Fruit fly (Drosophila melanogaster) whole organism, embryonic: ENCODE results near the gene CG33932.

Experiments used
- CG10654 ChIP-seq: fragments of 200-800 bp; sonication (Bioruptor generic); optimal IDR thresholded peaks from 2 replicates; lab custom pipeline; 2016; ENCODE audit warnings: missing biosample characterization, missing genetic modification characterization
- CG11723 ChIP-seq: fragments of 200-800 bp; sonication (Bioruptor generic); optimal IDR thresholded peaks from 2 replicates; lab custom pipeline; 2017; ENCODE audit warnings: missing biosample characterization, mild to moderate bottlenecking, missing genetic modification characterization
- CG12769 ChIP-seq: fragments of 200-800 bp; sonication (Bioruptor generic); optimal IDR thresholded peaks from 2 replicates; lab custom pipeline; 2019; ENCODE audit warnings: missing biosample characterization, mild to moderate bottlenecking, missing genetic modification characterization, moderate library complexity
- CG13624 ChIP-seq: fragments of 200-800 bp; sonication (Bioruptor generic); optimal IDR thresholded peaks from 2 replicates; lab custom pipeline; 2016; ENCODE audit warnings: missing biosample characterization, missing genetic modification characterization
- CG16815 ChIP-seq: fragments of 200-800 bp; sonication (Bioruptor generic); optimal IDR thresholded peaks from 3 replicates; lab custom pipeline; 2017; ENCODE audit warnings: missing biosample characterization, mild to moderate bottlenecking, missing genetic modification characterization
- CG17328 ChIP-seq: fragments of 200-800 bp; sonication (Bioruptor generic); IDR thresholded peaks from 2 replicates; pipeline ENCODE4 v1.3.6; 2022; ENCODE audit warnings: missing biosample characterization, missing genetic modification characterization
- CG17359 ChIP-seq: fragments of 200-800 bp; sonication (Bioruptor generic); optimal IDR thresholded peaks from 3 replicates; lab custom pipeline; 2018; ENCODE audit warnings: missing biosample characterization, mild to moderate bottlenecking, missing genetic modification characterization, moderate library complexity
- CG17568 ChIP-seq: fragments of 200-800 bp; sonication (Bioruptor generic); optimal IDR thresholded peaks from 2 replicates; lab custom pipeline; 2018; ENCODE audit warnings: missing biosample characterization, mild to moderate bottlenecking, missing genetic modification characterization, moderate library complexity
- CG18262 ChIP-seq: fragments of 200-800 bp; optimal IDR thresholded peaks from 3 replicates; lab custom pipeline; 2019; ENCODE audit warnings: missing biosample characterization, mild to moderate bottlenecking, missing genetic modification characterization, moderate library complexity
- CG18599 ChIP-seq: fragments of 200-800 bp; sonication (Bioruptor generic); optimal IDR thresholded peaks from 3 replicates; lab custom pipeline; 2017; ENCODE audit warnings: missing biosample characterization, missing genetic modification characterization, mild to moderate bottlenecking, moderate library complexity, missing genetic modification reagents
- CG18619 ChIP-seq: fragments of 200-800 bp; sonication (Bioruptor generic); optimal IDR thresholded peaks from 3 replicates; lab custom pipeline; 2017; ENCODE audit warnings: missing biosample characterization, mild to moderate bottlenecking, missing genetic modification characterization
- CG2116 ChIP-seq: fragments of 200-800 bp; sonication (Bioruptor generic); optimal IDR thresholded peaks from 3 replicates; lab custom pipeline; 2018; ENCODE audit warnings: missing biosample characterization, mild to moderate bottlenecking, missing genetic modification characterization
- CG31441 ChIP-seq: fragments of 200-800 bp; sonication (Bioruptor generic); IDR thresholded peaks from 2 replicates; pipeline ENCODE4 v1.3.6; 2022; ENCODE audit warnings: missing biosample characterization, missing genetic modification characterization
- CG3407 ChIP-seq: fragments of 200-800 bp; sonication (Bioruptor generic); optimal IDR thresholded peaks from 2 replicates; lab custom pipeline; 2018; ENCODE audit warnings: missing biosample characterization, mild to moderate bottlenecking, missing genetic modification characterization
- CG4424 ChIP-seq: fragments of 200-800 bp; sonication (Bioruptor generic); optimal IDR thresholded peaks from 3 replicates; lab custom pipeline; 2016; ENCODE audit warnings: missing biosample characterization, missing genetic modification characterization
- CG4854 ChIP-seq: fragments of 200-800 bp; sonication (Bioruptor generic); optimal IDR thresholded peaks from 2 replicates; lab custom pipeline; 2016; ENCODE audit warnings: missing biosample characterization, missing genetic modification characterization, inconsistent platforms
- CG7839 ChIP-seq: fragments of 200-800 bp; sonication (Bioruptor generic); optimal IDR thresholded peaks from 3 replicates; lab custom pipeline; 2018; ENCODE audit warnings: missing biosample characterization, mild to moderate bottlenecking, missing genetic modification characterization, moderate library complexity
- CG9437 ChIP-seq: fragments of 200-800 bp; sonication (Bioruptor generic); optimal IDR thresholded peaks from 2 replicates; lab custom pipeline; 2018; ENCODE audit warnings: missing biosample characterization, mild to moderate bottlenecking, missing genetic modification characterization
- CG9727 ChIP-seq: fragments of 200-800 bp; sonication (Bioruptor generic); optimal IDR thresholded peaks from 3 replicates; lab custom pipeline; 2017; ENCODE audit warnings: missing biosample characterization, mild to moderate bottlenecking, missing genetic modification characterization
- Camta ChIP-seq: fragments of 200-800 bp; sonication (Bioruptor generic); optimal IDR thresholded peaks from 2 replicates; lab custom pipeline; 2016; ENCODE audit warnings: missing biosample characterization, missing genetic modification characterization
- Fer1 ChIP-seq: fragments of 200-800 bp; sonication (Bioruptor generic); optimal IDR thresholded peaks from 2 replicates; lab custom pipeline; 2017; ENCODE audit warnings: missing biosample characterization, mild to moderate bottlenecking, missing genetic modification characterization
- GATAe ChIP-seq: fragments of 200-800 bp; sonication (Bioruptor generic); conservative IDR thresholded peaks from 2 replicates; pipeline ENCODE4 v1.3.6; 2022; ENCODE audit warnings: missing biosample characterization, missing genetic modification characterization
- Gug ChIP-seq: fragments of 200-800 bp; sonication (Bioruptor generic); IDR thresholded peaks from 4 replicates; pipeline ENCODE4 v1.3.6; 2022; ENCODE audit warnings: missing biosample characterization, missing genetic modification characterization
- H15 ChIP-seq: fragments of 200-800 bp; sonication (Bioruptor generic); IDR thresholded peaks from 3 replicates; pipeline ENCODE4 v1.3.6; 2022; ENCODE audit warnings: missing biosample characterization, missing genetic modification characterization
- Hand ChIP-seq: fragments of 200-800 bp; sonication (Bioruptor generic); optimal IDR thresholded peaks from 2 replicates; lab custom pipeline; 2017; ENCODE audit warnings: mild to moderate bottlenecking, missing biosample characterization, missing genetic modification reagents, missing genetic modification characterization
- Hmr ChIP-seq: fragments of 200-800 bp; sonication (Bioruptor generic); optimal IDR thresholded peaks from 3 replicates; lab custom pipeline; 2017; ENCODE audit warnings: mild to moderate bottlenecking, missing biosample characterization, missing genetic modification reagents, missing genetic modification characterization
- Hr78 ChIP-seq, 2 experiments: fragments of 200-800 bp in 1 of 2; fragments of >200 bp in 1 of 2; sonication (Bioruptor generic) in 1 of 2; optimal IDR thresholded peaks; 2 replicates each; lab custom pipeline; 2017 to 2019; ENCODE audit warnings: missing biosample characterization in 2 of 2, missing genetic modification characterization in 2 of 2, mild to moderate bottlenecking in 1 of 2, moderate library complexity in 1 of 2
- Hsf ChIP-seq: fragments of 200-800 bp; sonication (Bioruptor generic); optimal IDR thresholded peaks from 3 replicates; lab custom pipeline; 2016; ENCODE audit warnings: missing biosample characterization, missing genetic modification characterization
- Ptx1 ChIP-seq: fragments of 200-800 bp; sonication (Bioruptor generic); IDR thresholded peaks from 2 replicates; pipeline ENCODE4 v1.3.6; 2022; ENCODE audit warnings: missing biosample characterization, missing genetic modification characterization
- Sox102F ChIP-seq: fragments of 200-800 bp; sonication (Bioruptor generic); optimal IDR thresholded peaks from 2 replicates; lab custom pipeline; 2018; ENCODE audit warnings: missing biosample characterization, mild to moderate bottlenecking, missing genetic modification characterization, moderate library complexity
- Sry-β ChIP-seq: fragments of 200-800 bp; sonication (Bioruptor generic); optimal IDR thresholded peaks from 2 replicates; lab custom pipeline; 2018; ENCODE audit warnings: missing biosample characterization, mild to moderate bottlenecking, missing genetic modification characterization, moderate library complexity
- Trl ChIP-seq, 3 experiments: fragments of >200 bp in 2 of 3; fragments of 200-800 bp in 1 of 3; sonication (Bioruptor generic) in 1 of 3; optimal IDR thresholded peaks; 2 replicates in 1 of 3; 3 replicates in 2 of 3; lab custom pipeline; 2016 to 2017; ENCODE audit warnings: missing biosample characterization in 1 of 3, missing genetic modification characterization in 1 of 3
- YL-1 ChIP-seq: fragments of 200-800 bp; sonication (Bioruptor generic); optimal IDR thresholded peaks from 3 replicates; lab custom pipeline; 2017; ENCODE audit warnings: missing biosample characterization, mild to moderate bottlenecking, missing genetic modification characterization
- chinmo ChIP-seq: fragments of 200-800 bp; sonication (Bioruptor generic); IDR thresholded peaks from 4 replicates; pipeline ENCODE4 v1.3.6; 2022; ENCODE audit warnings: missing biosample characterization, missing genetic modification characterization; ENCODE audit not compliant: partially characterized antibody
- crc ChIP-seq: fragments of 200-800 bp; sonication (Bioruptor generic); optimal IDR thresholded peaks from 2 replicates; lab custom pipeline; 2016; ENCODE audit warnings: missing biosample characterization, missing genetic modification characterization
- crol ChIP-seq: fragments of 200-800 bp; sonication (Bioruptor generic); IDR thresholded peaks from 2 replicates; pipeline ENCODE4 v1.3.6; 2022; ENCODE audit warnings: missing biosample characterization, missing genetic modification characterization
- dmrt99B ChIP-seq: fragments of 200-800 bp; sonication (Bioruptor generic); optimal IDR thresholded peaks from 2 replicates; lab custom pipeline; 2018; ENCODE audit warnings: missing biosample characterization, mild to moderate bottlenecking, missing genetic modification characterization, moderate library complexity
- eyg ChIP-seq: fragments of 200-800 bp; sonication (Bioruptor generic); optimal IDR thresholded peaks from 3 replicates; lab custom pipeline; 2016; ENCODE audit warnings: missing biosample characterization, missing genetic modification characterization
- fu2 ChIP-seq: fragments of 200-800 bp; sonication (Bioruptor generic); optimal IDR thresholded peaks from 2 replicates; lab custom pipeline; 2016; ENCODE audit warnings: missing biosample characterization, missing genetic modification characterization
- gce ChIP-seq: fragments of 200-800 bp; sonication (Bioruptor generic); IDR thresholded peaks from 3 replicates; pipeline ENCODE4 v1.3.6; 2022; ENCODE audit warnings: missing biosample characterization, missing genetic modification characterization
- hb ChIP-seq: fragments of 200-800 bp; sonication (Bioruptor generic); IDR thresholded peaks from 3 replicates; pipeline ENCODE4 v1.3.6; 2022; ENCODE audit warnings: missing biosample characterization, missing genetic modification characterization; ENCODE audit not compliant: partially characterized antibody
- hkb ChIP-seq, 2 experiments: fragments of 200-800 bp in 1 of 2; fragments of >200 bp in 1 of 2; sonication (Bioruptor generic) in 1 of 2; IDR thresholded peaks in 1 of 2; optimal IDR thresholded peaks in 1 of 2; 2 replicates each; pipeline versions ENCODE4 v1.3.6 to Lab custom; 2017 to 2022; ENCODE audit warnings: missing biosample characterization in 1 of 2, missing genetic modification characterization in 1 of 2
- pita ChIP-seq: fragments of 200-800 bp; sonication (Bioruptor generic); optimal IDR thresholded peaks from 2 replicates; lab custom pipeline; 2017; ENCODE audit warnings: missing biosample characterization, mild to moderate bottlenecking, missing genetic modification characterization
- pnt ChIP-seq: fragments of 200-800 bp; sonication (Bioruptor generic); optimal IDR thresholded peaks from 3 replicates; lab custom pipeline; 2016; ENCODE audit warnings: missing biosample characterization, missing genetic modification characterization
- slou ChIP-seq: fragments of 200-800 bp; sonication (Bioruptor generic); optimal IDR thresholded peaks from 3 replicates; lab custom pipeline; 2016; ENCODE audit warnings: missing biosample characterization, missing genetic modification characterization
- wek ChIP-seq: fragments of 200-800 bp; sonication (Bioruptor generic); optimal IDR thresholded peaks from 3 replicates; lab custom pipeline; 2018; ENCODE audit warnings: missing biosample characterization, mild to moderate bottlenecking, missing genetic modification characterization, moderate library complexity
- zen ChIP-seq: fragments of 200-800 bp; sonication (Bioruptor generic); optimal IDR thresholded peaks from 3 replicates; lab custom pipeline; 2018; ENCODE audit warnings: missing biosample characterization, mild to moderate bottlenecking, missing genetic modification characterization, moderate library complexity
- zf30C ChIP-seq: fragments of 200-800 bp; sonication (Bioruptor generic); optimal IDR thresholded peaks from 3 replicates; lab custom pipeline; 2018; ENCODE audit warnings: missing biosample characterization, mild to moderate bottlenecking, missing genetic modification characterization
- zfh1 ChIP-seq: fragments of 200-800 bp; sonication (Bioruptor generic); IDR thresholded peaks from 3 replicates; pipeline ENCODE4 v1.3.6; 2022; ENCODE audit warnings: missing biosample characterization, missing genetic modification characterization

Gene CG33932

dm6 chrX:19763440-19764002, 19.3 kb downstream of the CG33932 start (continued):
- no peak for TF ChIP-seq CG11723 (GFP tag; lab: Kevin White, UChicago)
- peak; percentile 18; the same call in 1 of the 2 replicates for TF ChIP-seq CG17328 (GFP tag; lab: Robert Waterston, UW)
- TF ChIP-seq hkb (optimal IDR thresholded peaks at IDR 0.05; lab: Kevin White, UChicago) = no peak
- TF ChIP-seq hkb (GFP tag; IDR thresholded peaks at IDR 0.05; lab: Robert Waterston, UW) = no peak
- no peak for TF ChIP-seq CG4854 (GFP tag; lab: Kevin White, UChicago)
- no peak for TF ChIP-seq CG17568 (GFP tag; lab: Kevin White, UChicago)
- peak; percentile 10 for TF ChIP-seq Hmr
- TF ChIP-seq wek (GFP tag; lab: Kevin White, UChicago) = no peak
- TF ChIP-seq CG13624 (GFP tag; lab: Kevin White, UChicago) = no peak
- TF ChIP-seq Gug (GFP tag; lab: Robert Waterston, UW) = 0 out of 4 replicates have a peak, but pooled peaks have one; percentile 3
- TF ChIP-seq zen (tag; lab: Kevin White, UChicago) = peak; percentile 5
- peak; percentile 6 for TF ChIP-seq Sox102F
- peak; percentile 19 for TF ChIP-seq Hsf (GFP tag; lab: Kevin White, UChicago)
- no peak for TF ChIP-seq Hr78 (GFP tag; optimal IDR thresholded peaks at IDR 0.05; lab: Kevin White, UChicago)
- no peak for TF ChIP-seq YL-1 (GFP tag; lab: Kevin White, UChicago)
- 0 out of 2 replicates have a peak, but pooled peaks have one; percentile 27 for TF ChIP-seq CG31441
- TF ChIP-seq dmrt99B = peak; percentile 32
- TF ChIP-seq CG18619 (GFP tag; lab: Kevin White, UChicago) = no peak
- no peak for TF ChIP-seq fu2 (GFP tag; lab: Kevin White, UChicago)
- TF ChIP-seq chinmo (GFP tag; lab: Robert Waterston, UW) = no peak
- TF ChIP-seq Trl (optimal IDR thresholded peaks at IDR 0.05; lab: Kevin White, UChicago) = no peak
- peak; percentile 15 for TF ChIP-seq Trl (GFP tag; optimal IDR thresholded peaks at IDR 0.05; lab: Kevin White, UChicago)
- no peak for TF ChIP-seq eyg (GFP tag; lab: Kevin White, UChicago)
- TF ChIP-seq CG12769 (tag; lab: Kevin White, UChicago) = no peak
- TF ChIP-seq pita = no peak
- TF ChIP-seq Camta (GFP tag; lab: Kevin White, UChicago) = no peak
- no peak for TF ChIP-seq CG17359 (tag; lab: Kevin White, UChicago)
- no peak for TF ChIP-seq CG2116 (GFP tag; lab: Kevin White, UChicago)
- no peak for TF ChIP-seq H15 (GFP tag; lab: Robert Waterston, UW)
- TF ChIP-seq CG10654 = no peak
- peak; percentile 21 for TF ChIP-seq CG18262
- no peak for TF ChIP-seq hb
- TF ChIP-seq CG3407 (GFP tag; lab: Kevin White, UChicago) = no peak
- TF ChIP-seq crol (GFP tag; lab: Robert Waterston, UW) = no peak
- no peak for TF ChIP-seq CG9437 (GFP tag; lab: Kevin White, UChicago)
- no peak for TF ChIP-seq crc
- TF ChIP-seq gce (GFP tag; lab: Robert Waterston, UW) = no peak
- TF ChIP-seq Fer1 (GFP tag; lab: Kevin White, UChicago) = peak; percentile 14
- no peak for TF ChIP-seq zfh1 (GFP tag; lab: Robert Waterston, UW)
- TF ChIP-seq CG9727 (GFP tag; lab: Kevin White, UChicago) = peak; percentile 53
- TF ChIP-seq CG7839 (tag; lab: Kevin White, UChicago) = peak; percentile 31
- TF ChIP-seq Sry-β (GFP tag; lab: Kevin White, UChicago) = no peak
- no peak for TF ChIP-seq CG16815 (GFP tag; lab: Kevin White, UChicago)
- TF ChIP-seq GATAe = no peak
- TF ChIP-seq CG4424 = peak; percentile 22
- peak; percentile 44 for TF ChIP-seq Ptx1 (GFP tag; lab: Robert Waterston, UW)
- TF ChIP-seq slou = no peak
- peak; percentile 74 for TF ChIP-seq zf30C (GFP tag; lab: Kevin White, UChicago)
- peak; percentile 40 for TF ChIP-seq CG18599 (GFP tag; lab: Kevin White, UChicago)
- TF ChIP-seq Hand (GFP tag; lab: Kevin White, UChicago) = no peak
- TF ChIP-seq pnt = no peak
